Worm (Caenorhabditis elegans) whole organism, late embryonic: ENCODE measurements around the gene sumv-1.
"Not testable (repeated sequence)": the region's sequence is repeated elsewhere in the genome, so short reads cannot be mapped to it uniquely, and the experiment has no call there.

Source experiments
- elt-2 ChIP-seq: sonication (generic microtip); optimal IDR thresholded peaks from 2 replicates; lab custom pipeline; 2016; ENCODE audit warnings: missing genetic modification reagents, missing genetic modification characterization, missing compliant biosample characterization
- nhr-11 ChIP-seq: fragments of 150-350 bp; optimal IDR thresholded peaks from 2 replicates; lab custom pipeline; 2014; ENCODE audit warnings: missing biosample characterization, missing genetic modification characterization
- pag-3 ChIP-seq: sonication (generic microtip); optimal IDR thresholded peaks from 2 replicates; lab custom pipeline; 2016; ENCODE audit warnings: missing compliant biosample characterization, missing genetic modification characterization, borderline replicate concordance
- sdc-2 ChIP-seq: sonication (generic microtip); optimal IDR thresholded peaks from 2 replicates; lab custom pipeline; 2016; ENCODE audit warnings: missing genotype, missing genetic modification characterization, missing compliant biosample characterization
- unc-55 ChIP-seq: sonication (generic microtip); optimal IDR thresholded peaks from 2 replicates; lab custom pipeline; 2017; ENCODE audit warnings: missing biosample characterization, missing genetic modification reagents, missing genetic modification characterization

ce11 chrIII:5211137-5211648 lies 42.8 kb downstream of the sumv-1 start:
- TF ChIP-seq sdc-2: peak; percentile 49
- peak; percentile 74 for TF ChIP-seq elt-2 (tag; lab: Kevin White, UChicago)
- TF ChIP-seq pag-3 (tag; lab: Kevin White, UChicago); unc-55 (GFP tag; lab: Kevin White, UChicago); nhr-11 (tag; lab: Kevin White, UChicago): not testable (repeated sequence)
